Worm (Caenorhabditis elegans) whole organism, L1 larva: Measurements from ENCODE around the gene hsp-1.

Experiments
- hlh-4 ChIP-seq: sonication (generic microtip); optimal IDR thresholded peaks from 2 replicates; lab custom pipeline; 2016; ENCODE audit warnings: mild to moderate bottlenecking, missing genetic modification characterization, missing compliant biosample characterization
- hpl-2 ChIP-seq: fragments of 150-350 bp; optimal IDR thresholded peaks from 2 replicates; lab custom pipeline; 2014; ENCODE audit warnings: missing biosample characterization, missing genetic modification reagents, missing genetic modification characterization
- nhr-237 ChIP-seq: fragments of 150-350 bp; optimal IDR thresholded peaks from 2 replicates; lab custom pipeline; 2014; ENCODE audit warnings: missing biosample characterization, missing genetic modification characterization
- nhr-28 ChIP-seq: fragments of 150-350 bp; optimal IDR thresholded peaks from 2 replicates; lab custom pipeline; 2014; ENCODE audit warnings: missing biosample characterization, missing genetic modification characterization
- nhr-84 ChIP-seq: sonication (generic microtip); optimal IDR thresholded peaks from 2 replicates; lab custom pipeline; 2017; ENCODE audit warnings: missing biosample characterization, missing genetic modification characterization
- ztf-4 ChIP-seq: fragments of 150-350 bp; optimal IDR thresholded peaks from 2 replicates; lab custom pipeline; 2014; ENCODE audit warnings: missing biosample characterization, missing genetic modification characterization

ce11 chrIV:17292350-17292749 lies 13.6 kb downstream of the hsp-1 start:
- TF ChIP-seq nhr-84 (tag; lab: Kevin White, UChicago) (no peak), ztf-4 (tag; lab: Kevin White, UChicago) (no peak), nhr-237 (tag; lab: Kevin White, UChicago) (no peak), nhr-28 (tag; lab: Kevin White, UChicago) (no peak), hlh-4 (tag; lab: Kevin White, UChicago) (no peak), hpl-2 (GFP tag; lab: Kevin White, UChicago) (no peak)
